Fruit fly (Drosophila melanogaster): ENCODE data around the gene kar.

Gene kar

DNA sequence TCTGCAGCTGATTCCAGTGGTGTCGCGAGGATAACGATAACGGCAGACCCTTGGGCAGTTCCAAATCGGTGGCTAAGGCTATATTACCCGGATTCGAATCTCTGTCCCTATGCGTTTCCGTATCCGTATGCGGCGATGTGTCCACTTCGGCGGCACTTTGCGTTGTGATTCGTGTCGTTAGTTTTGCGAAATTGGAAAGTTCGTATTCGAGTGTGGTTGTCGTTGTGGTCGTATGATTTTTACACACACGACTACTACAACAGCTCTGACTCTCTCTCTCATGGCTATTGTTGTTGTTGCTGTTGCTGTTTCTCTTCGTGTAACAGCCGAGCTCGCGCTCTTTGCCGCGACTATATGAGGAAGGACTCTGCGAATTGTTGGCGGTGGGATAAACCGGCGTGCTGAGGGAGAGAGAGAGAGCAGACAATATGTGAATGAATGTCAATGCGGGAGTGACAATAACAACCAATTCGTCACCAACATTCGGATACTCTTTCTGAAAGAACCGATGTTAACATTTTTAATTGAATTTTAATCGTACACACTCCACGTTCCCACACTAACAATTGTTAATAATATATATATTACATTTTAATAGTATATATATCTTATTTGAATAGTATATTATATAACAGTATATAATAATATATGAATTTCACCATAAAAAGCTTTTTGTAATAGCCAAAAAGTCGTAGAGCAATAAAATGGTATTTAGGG, 30.6 kb upstream of the kar start (continued):
- TF ChIP-seq CG8119 (GFP tag; IDR thresholded peaks at IDR 0.05): peak; percentile 51; the same call in 1 of the 3 replicates
- peak; percentile 56 for TF ChIP-seq CG8319 (GFP tag; optimal IDR thresholded peaks at IDR 0.05)
- TF ChIP-seq CG6854 (GFP tag; optimal IDR thresholded peaks at IDR 0.05): peak; percentile 55
- peak; percentile 28 for TF ChIP-seq Met (GFP tag; optimal IDR thresholded peaks at IDR 0.05)
- TF ChIP-seq Sox14 (GFP tag; optimal IDR thresholded peaks at IDR 0.05): peak; percentile 9
- TF ChIP-seq fkh (GFP tag; optimal IDR thresholded peaks at IDR 0.05): no peak
- peak; percentile 55 for TF ChIP-seq CG10631 (GFP tag; optimal IDR thresholded peaks at IDR 0.05)
- no peak for TF ChIP-seq Eip93F (GFP tag; optimal IDR thresholded peaks at IDR 0.05)
- peak; percentile 67 for TF ChIP-seq CG15336 (GFP tag; IDR thresholded peaks at IDR 0.05)
- peak; percentile 46 for TF ChIP-seq vri (GFP tag; optimal IDR thresholded peaks at IDR 0.05)
- TF ChIP-seq Hr38 (GFP tag; optimal IDR thresholded peaks at IDR 0.05): no peak
- TF ChIP-seq CG6808 (GFP tag; optimal IDR thresholded peaks at IDR 0.05): peak; percentile 50
- TF ChIP-seq ss (GFP tag; optimal IDR thresholded peaks at IDR 0.05): peak; percentile 49
- peak; percentile 64 for TF ChIP-seq CG10669 (GFP tag; optimal IDR thresholded peaks at IDR 0.05)
- peak; percentile 33 for TF ChIP-seq CG7368 (GFP tag; optimal IDR thresholded peaks at IDR 0.05)
- peak; percentile 66 for TF ChIP-seq achi (GFP tag; optimal IDR thresholded peaks at IDR 0.05)
- TF ChIP-seq cyc (GFP tag; optimal IDR thresholded peaks at IDR 0.05): peak; percentile 19
- peak; percentile 69 for TF ChIP-seq CG6276 (GFP tag; optimal IDR thresholded peaks at IDR 0.05)
- TF ChIP-seq CG34406 (GFP tag; optimal IDR thresholded peaks at IDR 0.05): peak; percentile 79
- TF ChIP-seq pdm3 (GFP tag; optimal IDR thresholded peaks at IDR 0.05): peak; percentile 44

- TF ChIP-seq Hr38 (GFP tag; optimal IDR thresholded peaks at IDR 0.05) (no peak), CG15336 (GFP tag; IDR thresholded peaks at IDR 0.05) (0 out of 2 replicates have a peak, but pooled peaks have one; percentile 1), CG8119 (GFP tag; IDR thresholded peaks at IDR 0.05) (0 out of 3 replicates have a peak, but pooled peaks have one; percentile 6)
These were observed 29.4 kb upstream of the kar start for dm6 chr3R:12718536-12719033.

DNA sequence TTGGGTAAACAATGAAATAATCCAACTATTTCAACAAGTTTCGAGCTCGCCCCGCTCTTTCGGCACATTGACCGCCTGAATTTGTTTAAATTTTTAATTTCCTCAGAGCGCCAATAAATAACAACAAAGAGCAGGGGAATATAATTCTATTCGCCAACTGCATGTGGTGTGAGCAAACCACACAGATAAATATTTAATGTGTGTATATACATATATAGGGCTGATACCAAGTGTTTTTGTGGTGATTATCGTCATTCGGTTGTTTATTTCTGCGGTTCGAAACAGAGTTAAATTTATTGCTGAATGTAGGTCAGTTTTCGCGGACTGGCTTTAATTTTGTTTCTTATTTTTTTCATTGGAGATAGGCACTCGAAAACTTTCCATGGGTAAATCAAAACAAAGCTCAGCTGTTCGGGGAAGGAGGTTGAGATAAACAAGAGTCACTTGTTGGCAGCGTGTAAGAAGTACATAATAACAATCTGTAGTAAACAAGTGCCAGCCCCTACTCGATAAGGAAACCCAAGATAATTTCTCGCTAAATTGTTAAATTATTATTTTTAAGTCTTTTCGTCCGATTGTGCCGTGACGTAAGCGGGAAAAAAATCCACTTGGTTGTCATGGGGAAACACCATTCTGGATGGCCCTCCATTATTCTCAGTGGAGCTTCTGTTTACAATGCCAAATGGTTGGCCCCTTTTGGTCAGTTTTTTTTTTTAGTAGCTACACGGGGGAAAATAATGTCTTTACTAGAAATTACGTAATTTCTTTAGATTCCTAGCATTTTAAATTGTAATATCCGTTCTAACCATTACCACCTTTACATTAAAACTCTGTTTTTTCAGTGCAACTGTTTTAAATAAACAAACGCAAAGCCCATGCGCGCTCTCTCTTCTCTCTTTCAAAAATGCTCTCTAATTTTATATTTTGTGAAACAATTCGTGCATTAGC, 28.7 kb upstream of the kar start:
- TF ChIP-seq Blimp-1 (GFP tag; optimal IDR thresholded peaks at IDR 0.05) (no peak), CG6276 (GFP tag; optimal IDR thresholded peaks at IDR 0.05) (peak; percentile 16), CG8319 (GFP tag; optimal IDR thresholded peaks at IDR 0.05) (no peak), Sox14 (GFP tag; optimal IDR thresholded peaks at IDR 0.05) (peak; percentile 6), OdsH (GFP tag; optimal IDR thresholded peaks at IDR 0.05) (peak; percentile 50), Sox15 (GFP tag; optimal IDR thresholded peaks at IDR 0.05) (no peak), achi (GFP tag; optimal IDR thresholded peaks at IDR 0.05) (peak; percentile 21), CG3032 (tag; optimal IDR thresholded peaks at IDR 0.05) (no peak), cyc (GFP tag; optimal IDR thresholded peaks at IDR 0.05) (no peak), topi (GFP tag; optimal IDR thresholded peaks at IDR 0.05) (peak; percentile 4), CG6163 (GFP tag; IDR thresholded peaks at IDR 0.05) (peak; percentile 68), CG6792 (GFP tag; optimal IDR thresholded peaks at IDR 0.05) (peak; percentile 41), Hr39 (GFP tag; optimal IDR thresholded peaks at IDR 0.05) (peak; percentile 34), eg (GFP tag; IDR thresholded peaks at IDR 0.05) (peak; percentile 65; the same call in 1 of the 3 replicates), Eip93F (GFP tag; optimal IDR thresholded peaks at IDR 0.05) (peak; percentile 36), CG6854 (GFP tag; optimal IDR thresholded peaks at IDR 0.05) (no peak), CG15336 (GFP tag; IDR thresholded peaks at IDR 0.05) (peak; percentile 52; the same call in 1 of the 2 replicates), Eip75B (GFP tag; optimal IDR thresholded peaks at IDR 0.05) (peak; percentile 17), spab (GFP tag; optimal IDR thresholded peaks at IDR 0.05) (no peak), acj6 (GFP tag; optimal IDR thresholded peaks at IDR 0.05) (peak; percentile 24), CG1621 (tag; optimal IDR thresholded peaks at IDR 0.05) (no peak), pdm3 (GFP tag; optimal IDR thresholded peaks at IDR 0.05) (peak; percentile 41), CG7368 (GFP tag; optimal IDR thresholded peaks at IDR 0.05) (peak; percentile 25), net (GFP tag; optimal IDR thresholded peaks at IDR 0.05) (no peak), CG32006 (GFP tag; optimal IDR thresholded peaks at IDR 0.05) (peak; percentile 61), fd85E (GFP tag; optimal IDR thresholded peaks at IDR 0.05) (no peak), Sox102F (GFP tag; optimal IDR thresholded peaks at IDR 0.05) (no peak), CG9139 (GFP tag; optimal IDR thresholded peaks at IDR 0.05) (peak; percentile 16), Smox (GFP tag; optimal IDR thresholded peaks at IDR 0.05) (peak; percentile 38), CG3919 (GFP tag; optimal IDR thresholded peaks at IDR 0.05) (peak; percentile 26), salr (GFP tag; optimal IDR thresholded peaks at IDR 0.05) (peak in 1 of 2 experiments; percentile 36), CG34406 (GFP tag; optimal IDR thresholded peaks at IDR 0.05) (no peak)
